Worm (Caenorhabditis elegans) whole organism, L4/young adult: ENCODE results near the gene unc-78.

Experiments
- W03F9.2 ChIP-seq: fragments of 150-350 bp; optimal IDR thresholded peaks from 2 replicates; lab custom pipeline; 2014; ENCODE audit warnings: missing biosample characterization, missing genetic modification characterization
- dao-5 ChIP-seq: sonication (generic microtip); optimal IDR thresholded peaks from 2 replicates; lab custom pipeline; 2016; ENCODE audit warnings: missing genotype, missing genetic modification characterization, moderate library complexity, missing compliant biosample characterization
- him-1 ChIP-seq: sonication (generic microtip); optimal IDR thresholded peaks from 2 replicates; lab custom pipeline; 2016; ENCODE audit warnings: missing genotype, missing genetic modification reagents, missing genetic modification characterization, missing compliant biosample characterization

unc-78 gene

ce11 chrX:3408717-3409303 is 2.6 kb downstream of the unc-78 start:
- TF ChIP-seq dao-5 = no peak
- TF ChIP-seq him-1 = no peak

- no peak for TF ChIP-seq dao-5
- TF ChIP-seq W03F9.2 (tag; lab: Kevin White, UChicago) = no peak
- no peak for TF ChIP-seq him-1
Measured at ce11 chrX:3403195-3403594, 8.2 kb downstream of the unc-78 start, which contains the start of gene vit-5. Gene vit-5, plus strand, starts transcription at chrX:3403471.

ce11 chrX:3401701-3402100 is 9.7 kb downstream of the unc-78 start, which contains the start of gene C04F6.9:
Gene C04F6.9, plus strand, starts transcription at chrX:3402001.
- TF ChIP-seq W03F9.2 (tag; lab: Kevin White, UChicago) (no peak), dao-5 (no peak), him-1 (no peak)

ce11 chrX:3400387-3400786 is 11.0 kb downstream of the unc-78 start:
- TF ChIP-seq W03F9.2 (tag; lab: Kevin White, UChicago) = no peak
- no peak for TF ChIP-seq him-1
- TF ChIP-seq dao-5 = no peak

ce11 chrX:3399917-3400316 is 11.5 kb downstream of the unc-78 start, which contains the start of gene cht-1:
Gene cht-1, minus strand, starts transcription at chrX:3400017.
- TF ChIP-seq him-1 (no peak), dao-5 (no peak), W03F9.2 (tag; lab: Kevin White, UChicago) (no peak)

ce11 chrX:3396735-3397134 is 14.7 kb downstream of the unc-78 start:
- TF ChIP-seq him-1 = no peak
- no peak for TF ChIP-seq W03F9.2 (tag; lab: Kevin White, UChicago)

ce11 chrX:3393562-3393961 is 17.9 kb downstream of the unc-78 start, which contains the start of gene slcf-2:
Gene slcf-2, plus strand, starts transcription at chrX:3393862.
- no peak for TF ChIP-seq W03F9.2 (tag; lab: Kevin White, UChicago)
- no peak for TF ChIP-seq dao-5
- no peak for TF ChIP-seq him-1

ce11 chrX:3385362-3385761 is 26.1 kb downstream of the unc-78 start, which contains the start of gene acp-1:
Gene acp-1, minus strand, starts transcription at chrX:3385462.
- TF ChIP-seq W03F9.2 (tag; lab: Kevin White, UChicago) (no peak), him-1 (no peak), dao-5 (no peak)

- no peak for TF ChIP-seq W03F9.2 (tag; lab: Kevin White, UChicago)
- TF ChIP-seq dao-5 = no peak
- TF ChIP-seq him-1 = no peak
Measured at ce11 chrX:3380167-3380566, 31.2 kb downstream of the unc-78 start, which contains the start of gene ZK563.7. Gene ZK563.7, plus strand, starts transcription at chrX:3380467.

- TF ChIP-seq him-1 (no peak), W03F9.2 (tag; lab: Kevin White, UChicago) (no peak), dao-5 (no peak)
Measured at ce11 chrX:3379114-3379513, 32.3 kb downstream of the unc-78 start, which contains the start of gene sorf-1. Gene sorf-1, minus strand, starts transcription at chrX:3379248.

- TF ChIP-seq W03F9.2 (tag; lab: Kevin White, UChicago) (no peak), dao-5 (no peak), him-1 (no peak)
Measured at ce11 chrX:3375320-3375719, 36.1 kb downstream of the unc-78 start.

ce11 chrX:3374642-3375041 is 36.8 kb downstream of the unc-78 start, which contains the start of gene clc-3:
Gene clc-3, minus strand, starts transcription at chrX:3374742.
- TF ChIP-seq dao-5 (no peak), W03F9.2 (tag; lab: Kevin White, UChicago) (no peak), him-1 (no peak)

ce11 chrX:3371264-3371663 is 40.2 kb downstream of the unc-78 start:
- peak; percentile 27 for TF ChIP-seq dao-5
- no peak for TF ChIP-seq W03F9.2 (tag; lab: Kevin White, UChicago)
- TF ChIP-seq him-1 = peak; percentile 85

ce11 chrX:3369442-3369841 is 42.0 kb downstream of the unc-78 start:
- TF ChIP-seq W03F9.2 (tag; lab: Kevin White, UChicago) (no peak), dao-5 (no peak), him-1 (no peak)

- TF ChIP-seq him-1 = no peak
- TF ChIP-seq W03F9.2 (tag; lab: Kevin White, UChicago) = no peak
- TF ChIP-seq dao-5 = no peak
Measured at ce11 chrX:3368659-3369058, 42.8 kb downstream of the unc-78 start, which contains the start of gene ZK563.2. Gene ZK563.2, plus strand, starts transcription at chrX:3368959.

- TF ChIP-seq W03F9.2 (tag; lab: Kevin White, UChicago) = no peak
- no peak for TF ChIP-seq dao-5
- TF ChIP-seq him-1 = no peak
Measured at ce11 chrX:3366782-3367181, 44.6 kb downstream of the unc-78 start.
